Worm (Caenorhabditis elegans) whole organism, late embryonic: ENCODE results near the gene arrd-17.

Experiments used
- C08G9.2 ChIP-seq: sonication (generic microtip); optimal IDR thresholded peaks from 2 replicates; lab custom pipeline; 2016; ENCODE audit warnings: mild to moderate bottlenecking, missing genetic modification characterization, moderate library complexity, missing compliant biosample characterization
- ahr-1 ChIP-seq: sonication (generic microtip); optimal IDR thresholded peaks from 2 replicates; lab custom pipeline; 2016; ENCODE audit warnings: missing genetic modification characterization, missing compliant biosample characterization
- ceh-19 ChIP-seq: fragments of 200-800 bp; sonication (Bioruptor generic); optimal IDR thresholded peaks from 2 replicates; lab custom pipeline; 2018; ENCODE audit warnings: mild to moderate bottlenecking, missing genetic modification characterization, missing compliant biosample characterization
- ceh-2 ChIP-seq: sonication (generic microtip); optimal IDR thresholded peaks from 2 replicates; lab custom pipeline; 2016; ENCODE audit warnings: missing genotype, missing genetic modification characterization, missing compliant biosample characterization
- ceh-30 ChIP-seq: fragments of 150-350 bp; optimal IDR thresholded peaks from 2 replicates; lab custom pipeline; 2014; ENCODE audit warnings: missing biosample characterization, missing genetic modification characterization
- ceh-31 ChIP-seq: sonication (generic microtip); optimal IDR thresholded peaks from 2 replicates; lab custom pipeline; 2016; ENCODE audit warnings: missing genetic modification characterization, missing compliant biosample characterization
- ceh-34 ChIP-seq: sonication (generic microtip); optimal IDR thresholded peaks from 2 replicates; lab custom pipeline; 2016; ENCODE audit warnings: mild to moderate bottlenecking, missing genetic modification characterization, missing compliant biosample characterization
- ceh-45 ChIP-seq: fragments of 200-800 bp; sonication (Bioruptor generic); IDR thresholded peaks from 2 replicates; pipeline ENCODE4 v1.3.6; 2022; ENCODE audit warnings: missing genetic modification reagents, missing genetic modification characterization, missing compliant biosample characterization
- ceh-6 ChIP-seq: fragments of 200-800 bp; sonication (Bioruptor generic); optimal IDR thresholded peaks from 2 replicates; lab custom pipeline; 2018; ENCODE audit warnings: mild to moderate bottlenecking, missing genetic modification characterization, missing compliant biosample characterization
- dmd-4 ChIP-seq: sonication (generic microtip); optimal IDR thresholded peaks from 2 replicates; lab custom pipeline; 2016; ENCODE audit warnings: borderline replicate concordance, missing genetic modification characterization, missing compliant biosample characterization
- dve-1 ChIP-seq: sonication (generic microtip); optimal IDR thresholded peaks from 2 replicates; lab custom pipeline; 2017; ENCODE audit warnings: antibody characterized with exemption, mild to moderate bottlenecking, missing genetic modification characterization, missing compliant biosample characterization
- elt-2 ChIP-seq: sonication (generic microtip); optimal IDR thresholded peaks from 2 replicates; lab custom pipeline; 2016; ENCODE audit warnings: missing genetic modification reagents, missing genetic modification characterization, missing compliant biosample characterization
- fax-1 ChIP-seq: sonication (generic microtip); optimal IDR thresholded peaks from 2 replicates; lab custom pipeline; 2016; ENCODE audit warnings: missing genotype, missing genetic modification characterization, missing compliant biosample characterization
- fkh-10 ChIP-seq: fragments of 150-350 bp; optimal IDR thresholded peaks from 2 replicates; lab custom pipeline; 2014; ENCODE audit warnings: missing biosample characterization, missing genetic modification reagents, missing genetic modification characterization
- hlh-13 ChIP-seq: fragments of 200-800 bp; sonication (Bioruptor generic); optimal IDR thresholded peaks from 2 replicates; lab custom pipeline; 2018; ENCODE audit warnings: mild to moderate bottlenecking, missing genetic modification characterization, missing compliant biosample characterization
- hlh-8 ChIP-seq: sonication (generic microtip); optimal IDR thresholded peaks from 2 replicates; lab custom pipeline; 2016; ENCODE audit warnings: missing genotype, missing genetic modification characterization, missing compliant biosample characterization
- mec-3 ChIP-seq: sonication (generic microtip); optimal IDR thresholded peaks from 2 replicates; lab custom pipeline; 2016; ENCODE audit warnings: borderline replicate concordance, missing genetic modification characterization, missing compliant biosample characterization
- nfya-1 ChIP-seq: sonication (generic microtip); optimal IDR thresholded peaks from 2 replicates; lab custom pipeline; 2017; ENCODE audit warnings: missing genetic modification characterization, mild to moderate bottlenecking, missing compliant biosample characterization, antibody characterized with exemption, moderate library complexity
- nhr-232 ChIP-seq: sonication (generic microtip); optimal IDR thresholded peaks from 2 replicates; lab custom pipeline; 2016; ENCODE audit warnings: missing genetic modification characterization, missing compliant biosample characterization
- npax-4 ChIP-seq: sonication (generic microtip); optimal IDR thresholded peaks from 2 replicates; lab custom pipeline; 2016; ENCODE audit warnings: missing genetic modification characterization, missing compliant biosample characterization
- odd-2 ChIP-seq: sonication (generic microtip); optimal IDR thresholded peaks from 2 replicates; lab custom pipeline; 2017; ENCODE audit warnings: antibody characterized with exemption, mild to moderate bottlenecking, missing genetic modification characterization, missing compliant biosample characterization
- pag-3 ChIP-seq: sonication (generic microtip); optimal IDR thresholded peaks from 2 replicates; lab custom pipeline; 2016; ENCODE audit warnings: missing compliant biosample characterization, missing genetic modification characterization, borderline replicate concordance
- pat-9 ChIP-seq: fragments of 200-800 bp; sonication (Bioruptor generic); optimal IDR thresholded peaks from 2 replicates; lab custom pipeline; 2018; ENCODE audit warnings: mild to moderate bottlenecking, missing genetic modification characterization, moderate library complexity, missing compliant biosample characterization
- pha-2 ChIP-seq: sonication (generic microtip); optimal IDR thresholded peaks from 2 replicates; lab custom pipeline; 2017; ENCODE audit warnings: mild to moderate bottlenecking, missing genetic modification characterization, missing compliant biosample characterization
- pqm-1 ChIP-seq: sonication (generic microtip); optimal IDR thresholded peaks from 2 replicates; lab custom pipeline; 2016; ENCODE audit warnings: missing genetic modification characterization, missing compliant biosample characterization
- sdc-2 ChIP-seq: sonication (generic microtip); optimal IDR thresholded peaks from 2 replicates; lab custom pipeline; 2016; ENCODE audit warnings: missing genotype, missing genetic modification characterization, missing compliant biosample characterization
- sox-2 ChIP-seq: fragments of 200-800 bp; sonication (Bioruptor generic); IDR thresholded peaks from 2 replicates; pipeline ENCODE4 v1.3.6; 2022; ENCODE audit warnings: missing genetic modification reagents, missing genetic modification characterization, missing compliant biosample characterization
- syd-9 ChIP-seq: sonication (generic microtip); optimal IDR thresholded peaks from 2 replicates; lab custom pipeline; 2016; ENCODE audit warnings: mild to moderate bottlenecking, missing genetic modification characterization, moderate library complexity, missing compliant biosample characterization
- tbx-2 ChIP-seq: sonication (generic microtip); optimal IDR thresholded peaks from 2 replicates; lab custom pipeline; 2016; ENCODE audit warnings: missing genetic modification characterization, missing compliant biosample characterization
- ttx-3 ChIP-seq: sonication (generic microtip); optimal IDR thresholded peaks from 2 replicates; lab custom pipeline; 2016; ENCODE audit warnings: missing genetic modification reagents, missing genetic modification characterization, missing compliant biosample characterization
- unc-42 ChIP-seq: sonication (generic microtip); optimal IDR thresholded peaks from 2 replicates; lab custom pipeline; 2016; ENCODE audit warnings: missing genotype, missing genetic modification characterization, missing compliant biosample characterization
- unc-55 ChIP-seq: sonication (generic microtip); optimal IDR thresholded peaks from 2 replicates; lab custom pipeline; 2017; ENCODE audit warnings: missing biosample characterization, missing genetic modification reagents, missing genetic modification characterization

The arrd-17 gene

ce11 chrIII:13630708-13631107 is at the start of gene arrd-17:
TSS of gene arrd-17 (minus strand) at chrIII:13630808.
- no peak for TF ChIP-seq pha-2 (tag; lab: Kevin White, UChicago)
- TF ChIP-seq ceh-34 (tag; lab: Kevin White, UChicago): no peak
- TF ChIP-seq ceh-6 (GFP tag; lab: Kevin White, UChicago): no peak
- TF ChIP-seq ceh-45 (GFP tag; lab: Robert Waterston, UW): no peak
- no peak for TF ChIP-seq dmd-4 (tag; lab: Kevin White, UChicago)
- TF ChIP-seq C08G9.2: no peak
- no peak for TF ChIP-seq mec-3 (tag; lab: Kevin White, UChicago)
- TF ChIP-seq, all 69 proteins: peak for 0

- no peak for TF ChIP-seq mec-3 (tag; lab: Kevin White, UChicago)
- TF ChIP-seq odd-2: no peak
- TF ChIP-seq hlh-8: no peak
- TF ChIP-seq sox-2 (GFP tag; lab: Robert Waterston, UW): no peak
- TF ChIP-seq ahr-1 (tag; lab: Kevin White, UChicago): no peak
- no peak for TF ChIP-seq fax-1
- TF ChIP-seq ceh-19: no peak
- TF ChIP-seq syd-9: no peak
- no peak for TF ChIP-seq ceh-31 (tag; lab: Kevin White, UChicago)
- TF ChIP-seq pqm-1 (tag; lab: Kevin White, UChicago): no peak
- no peak for TF ChIP-seq dmd-4 (tag; lab: Kevin White, UChicago)
- TF ChIP-seq pag-3 (tag; lab: Kevin White, UChicago): no peak
- no peak for TF ChIP-seq dve-1
- no peak for TF ChIP-seq C08G9.2
- no peak for TF ChIP-seq npax-4
- TF ChIP-seq, all 69 proteins: peak for 0
Measured at ce11 chrIII:13678761-13679495, 48.3 kb upstream of the arrd-17 start, which contains the start of gene sid-2. TSS of gene sid-2 (plus strand) at chrIII:13679445.

DNA sequence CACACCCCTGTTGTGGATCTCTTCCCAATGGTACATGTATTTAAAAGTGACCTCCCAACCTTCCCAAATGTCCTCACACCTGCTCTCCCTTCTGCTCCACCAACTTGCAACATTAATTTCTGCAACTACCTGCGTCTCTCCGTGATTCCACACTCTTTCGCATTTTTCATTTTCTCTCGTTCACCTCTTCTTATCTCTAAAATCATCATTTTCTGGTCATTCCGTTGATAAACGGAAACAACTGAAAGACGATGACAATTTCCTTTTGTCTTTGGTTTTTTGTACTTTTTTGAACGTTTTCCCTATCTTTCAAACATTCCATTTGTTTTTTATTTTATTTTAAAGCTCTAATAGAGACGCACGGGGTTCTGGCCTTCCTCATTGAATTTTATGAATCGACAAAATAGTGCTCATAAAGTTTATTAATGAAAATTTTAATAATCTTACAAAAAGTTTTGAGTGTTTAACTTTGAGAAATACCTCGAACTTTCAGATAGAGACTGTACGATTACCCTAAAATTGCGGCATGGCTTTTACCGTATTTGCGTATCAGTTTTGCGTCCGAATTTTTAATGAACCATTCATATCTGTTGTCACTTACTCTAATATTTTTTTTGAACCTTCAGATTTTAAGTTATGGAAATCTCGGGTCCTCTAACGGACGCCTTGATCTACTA is 42.2 kb upstream of the arrd-17 start, which contains the start of gene aqp-11:
Gene aqp-11 (plus strand): TSS at position 627 of the 677 bp plus-strand sequence.
- peak; percentile 5 for TF ChIP-seq tbx-2 (tag; lab: Kevin White, UChicago)
- TF ChIP-seq elt-2 (tag; lab: Kevin White, UChicago): peak; percentile 30
- no peak for TF ChIP-seq pat-9 (tag; lab: Kevin White, UChicago)

- no peak for TF ChIP-seq fax-1
- TF ChIP-seq pqm-1 (tag; lab: Kevin White, UChicago): no peak
- TF ChIP-seq ahr-1 (tag; lab: Kevin White, UChicago): no peak
- no peak for TF ChIP-seq unc-42 (tag; lab: Kevin White, UChicago)
- TF ChIP-seq ceh-30 (tag; lab: Kevin White, UChicago): no peak
- no peak for TF ChIP-seq nfya-1
- TF ChIP-seq elt-2 (tag; lab: Kevin White, UChicago): no peak
- no peak for TF ChIP-seq unc-55 (GFP tag; lab: Kevin White, UChicago)
- no peak for TF ChIP-seq fkh-10 (GFP tag; lab: Kevin White, UChicago)
- TF ChIP-seq nhr-232: no peak
- no peak for TF ChIP-seq mec-3 (tag; lab: Kevin White, UChicago)
- no peak for TF ChIP-seq ceh-2
- TF ChIP-seq tbx-2 (tag; lab: Kevin White, UChicago): no peak
Measured at ce11 chrIII:13669519-13669918, 38.9 kb upstream of the arrd-17 start.

DNA sequence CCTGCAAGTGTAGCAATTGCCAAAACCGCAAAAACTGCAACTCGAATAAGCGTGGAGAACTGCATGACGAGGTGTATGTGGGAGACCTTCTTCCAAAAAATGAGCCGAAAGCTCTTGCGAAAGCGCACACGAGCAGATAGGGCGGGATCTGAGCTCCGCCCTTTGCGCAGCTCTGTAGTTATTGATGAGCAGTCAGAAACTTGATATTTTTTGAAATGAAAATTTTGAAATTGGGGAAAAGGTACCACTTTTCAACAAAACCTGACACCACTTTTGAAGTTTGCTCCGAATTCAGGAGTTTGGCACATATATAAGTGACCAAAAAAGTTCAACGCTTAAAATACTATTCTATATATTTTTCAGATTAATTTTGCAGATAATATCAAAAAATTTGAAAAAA is 37.1 kb upstream of the arrd-17 start, which contains the start of gene flp-15:
Gene flp-15 (minus strand): TSS at position 101 of the 400 bp plus-strand sequence.
- TF ChIP-seq hlh-13 (GFP tag; lab: Kevin White, UChicago) (no peak), sdc-2 (tag; lab: Kevin White, UChicago) (no peak), ttx-3 (tag; lab: Kevin White, UChicago) (no peak)
